Fruit fly (Drosophila melanogaster) whole organism, wandering third instar larva: ENCODE results near the gene Taf6.

Source experiments
- Hr83 ChIP-seq: fragments of 200-300 bp; sonication (Bioruptor generic); optimal IDR thresholded peaks from 2 replicates; lab custom pipeline; 2016; ENCODE audit warnings: missing biosample characterization, mild to moderate bottlenecking, missing genetic modification characterization, moderate library complexity; ENCODE audit not compliant: poor library complexity, severe bottlenecking
- N ChIP-seq: fragments of >200 bp; optimal IDR thresholded peaks from 2 replicates; lab custom pipeline; 2018; ENCODE audit warnings: missing biosample characterization, missing external identifiers, missing genetic modification characterization
- Vsx2 ChIP-seq: fragments of 200-300, 225-300 bp; sonication (Bioruptor generic); optimal IDR thresholded peaks from 2 replicates; lab custom pipeline; 2018; ENCODE audit warnings: missing biosample characterization, missing genetic modification characterization; ENCODE audit not compliant: partially characterized antibody
- lola ChIP-seq: fragments of >200 bp; optimal IDR thresholded peaks from 2 replicates; lab custom pipeline; 2017; ENCODE audit warnings: missing biosample characterization, missing genetic modification characterization
- pan ChIP-seq: fragments of >200 bp; optimal IDR thresholded peaks from 2 replicates; lab custom pipeline; 2017
- sv ChIP-seq: fragments of 200-800 bp; sonication (Bioruptor generic); optimal IDR thresholded peaks from 3 replicates; lab custom pipeline; 2016; ENCODE audit warnings: missing biosample characterization, missing genetic modification characterization
- usp ChIP-seq: fragments of >200 bp; optimal IDR thresholded peaks from 2 replicates; lab custom pipeline; 2017; ENCODE audit warnings: missing biosample characterization, missing genetic modification characterization

DNA sequence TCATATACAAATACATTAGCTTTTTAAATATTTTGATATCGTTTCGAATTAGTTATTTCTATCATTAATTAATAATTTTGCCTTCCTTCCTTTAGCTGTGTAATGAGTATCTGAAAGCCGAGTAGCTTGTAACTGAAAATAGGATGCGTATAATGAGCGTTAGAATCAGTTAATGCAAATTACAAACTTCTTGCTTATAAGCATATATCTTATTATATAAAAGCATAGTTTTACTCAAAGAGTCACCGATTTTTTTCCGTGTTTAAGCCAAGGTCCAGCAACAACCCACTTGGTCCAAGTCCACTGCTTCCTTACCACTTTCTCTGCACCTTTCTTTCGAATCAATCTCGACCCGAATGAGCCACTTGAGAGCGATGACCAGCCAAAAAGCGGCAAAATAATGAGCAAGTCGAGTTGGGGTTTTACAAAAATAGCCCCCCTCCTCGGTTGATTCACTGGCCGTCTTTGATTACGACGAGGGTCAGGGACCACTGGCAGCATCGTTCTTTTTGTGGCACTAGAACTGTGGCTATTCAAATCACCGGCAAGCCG lies 42.9 kb upstream of the Taf6 start:
- TF ChIP-seq pan (lab: Kevin White, UChicago) (no peak), sv (GFP tag; lab: Kevin White, UChicago) (no peak), N (GFP tag; lab: Kevin White, UChicago) (no peak), usp (no peak), lola (no peak), Hr83 (no peak), Vsx2 (GFP tag; lab: Kevin White, UChicago) (no peak)
